Fruit fly (Drosophila melanogaster) whole organism, wandering third instar larva: ENCODE measurements around the gene Datp.

Source experiments
- fru ChIP-seq: fragments of 200-800 bp; sonication (Bioruptor generic); optimal IDR thresholded peaks from 3 replicates; lab custom pipeline; 2016; ENCODE audit warnings: missing biosample characterization, mild to moderate bottlenecking, missing genetic modification characterization
- psq ChIP-seq: fragments of 200-800 bp; sonication (Bioruptor generic); optimal IDR thresholded peaks from 3 replicates; lab custom pipeline; 2017; ENCODE audit warnings: missing biosample characterization, mild to moderate bottlenecking, missing genetic modification characterization, moderate library complexity

- TF ChIP-seq psq (GFP tag; lab: Kevin White, UChicago) = no peak
- TF ChIP-seq fru (GFP tag; lab: Kevin White, UChicago) = no peak
Observed at dm6 chr2L:9908468-9908967, 30.1 kb downstream of the Datp start, which contains the start of gene CG13124.
